Fruit fly (Drosophila melanogaster) whole organism, pupa: ENCODE measurements around the gene CG13694.

Experiments used
- CG10348 ChIP-seq: fragments of 200-800 bp; sonication (Bioruptor generic); IDR thresholded peaks from 2 replicates; pipeline ENCODE4 v1.3.6; 2022; ENCODE audit warnings: missing biosample characterization, missing genetic modification characterization
- CG12605 ChIP-seq: fragments of 200-800 bp; sonication (Bioruptor generic); IDR thresholded peaks from 2 replicates; pipeline ENCODE4 v1.3.6; 2022; ENCODE audit warnings: missing biosample characterization, missing genetic modification characterization
- CG17806 ChIP-seq: fragments of 200-800 bp; sonication (Bioruptor generic); optimal IDR thresholded peaks from 2 replicates; lab custom pipeline; 2018; ENCODE audit warnings: missing biosample characterization, mild to moderate bottlenecking, missing genetic modification characterization, moderate library complexity
- CG34367 ChIP-seq: fragments of 200-800 bp; sonication (Bioruptor generic); optimal IDR thresholded peaks from 2 replicates; lab custom pipeline; 2018; ENCODE audit warnings: missing biosample characterization, mild to moderate bottlenecking, missing genetic modification characterization
- CG8159 ChIP-seq: fragments of 200-800 bp; sonication (Bioruptor generic); optimal IDR thresholded peaks from 3 replicates; lab custom pipeline; 2018; ENCODE audit warnings: missing biosample characterization, mild to moderate bottlenecking, missing genetic modification characterization, moderate library complexity
- D1 ChIP-seq: fragments of 200-800 bp; sonication (Bioruptor generic); optimal IDR thresholded peaks from 2 replicates; lab custom pipeline; 2018; ENCODE audit warnings: missing biosample characterization, mild to moderate bottlenecking, missing genetic modification characterization, moderate library complexity
- EcR ChIP-seq: fragments of 200-800 bp; sonication (Bioruptor generic); optimal IDR thresholded peaks from 3 replicates; lab custom pipeline; 2019; ENCODE audit warnings: missing biosample characterization, missing genetic modification characterization, mild to moderate bottlenecking, moderate library complexity, missing genetic modification reagents
- Ets98B ChIP-seq: fragments of 200-800 bp; sonication (Bioruptor generic); IDR thresholded peaks from 2 replicates; pipeline ENCODE4 v1.3.6; 2022; ENCODE audit warnings: missing biosample characterization, missing genetic modification characterization
- Pif1A ChIP-seq: fragments of 200-800 bp; sonication (Bioruptor generic); optimal IDR thresholded peaks from 3 replicates; lab custom pipeline; 2016; ENCODE audit warnings: missing biosample characterization, missing genetic modification characterization
- Pif1B ChIP-seq: fragments of 200-800 bp; sonication (Bioruptor generic); optimal IDR thresholded peaks from 3 replicates; lab custom pipeline; 2016; ENCODE audit warnings: missing biosample characterization, missing genetic modification characterization
- Snoo ChIP-seq: fragments of 200-800 bp; sonication (Bioruptor generic); optimal IDR thresholded peaks from 3 replicates; lab custom pipeline; 2017; ENCODE audit warnings: missing biosample characterization, mild to moderate bottlenecking, missing genetic modification characterization, inconsistent platforms
- fd96Ca ChIP-seq: fragments of 200-800 bp; sonication (Bioruptor generic); IDR thresholded peaks from 3 replicates; pipeline ENCODE4 v1.3.6; 2022; ENCODE audit warnings: missing biosample characterization, missing genetic modification characterization
- gl ChIP-seq: fragments of 200-800 bp; sonication (Bioruptor generic); optimal IDR thresholded peaks from 2 replicates; lab custom pipeline; 2018; ENCODE audit warnings: missing biosample characterization, mild to moderate bottlenecking, missing genetic modification characterization
- rn ChIP-seq: fragments of 200-800 bp; sonication (Bioruptor generic); IDR thresholded peaks from 2 replicates; pipeline ENCODE4 v1.3.6; 2022; ENCODE audit warnings: missing biosample characterization, missing genetic modification characterization

DNA sequence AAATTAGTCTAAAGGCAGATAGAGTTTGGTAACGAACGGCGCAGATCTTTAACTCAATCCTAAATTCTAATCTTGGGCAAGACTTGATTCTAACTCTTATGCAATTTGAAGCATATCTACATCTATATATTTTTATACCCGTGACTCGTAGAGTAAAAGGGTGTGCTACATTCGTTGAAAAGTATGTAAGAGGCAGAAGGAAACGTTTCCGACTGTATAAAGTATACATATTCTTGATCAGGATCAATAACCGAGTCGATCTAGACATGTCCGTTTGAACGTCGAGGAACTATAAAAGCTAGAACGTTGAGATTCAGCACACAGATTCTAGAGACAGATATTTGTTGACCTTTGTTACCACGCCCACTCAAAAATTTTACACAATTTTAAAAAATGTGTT, at the start of gene CG13694:
- TF ChIP-seq CG8159 (tag; lab: Kevin White, UChicago) (no peak), rn (GFP tag; lab: Robert Waterston, UW) (no peak), CG10348 (GFP tag; lab: Robert Waterston, UW) (no peak), CG34367 (tag; lab: Kevin White, UChicago) (no peak), Pif1B (GFP tag; lab: Kevin White, UChicago) (no peak), EcR (GFP tag; lab: Kevin White, UChicago) (no peak), D1 (tag; lab: Kevin White, UChicago) (no peak), Ets98B (GFP tag; lab: Robert Waterston, UW) (no peak), Pif1A (no peak), gl (tag; lab: Kevin White, UChicago) (no peak), CG12605 (GFP tag; lab: Robert Waterston, UW) (no peak), Snoo (tag; lab: Kevin White, UChicago) (no peak), fd96Ca (GFP tag; lab: Robert Waterston, UW) (no peak), CG17806 (tag; lab: Kevin White, UChicago) (no peak)
